Fruit fly (Drosophila melanogaster) whole organism, prepupa: ENCODE measurements around the gene Culd.
A peak's percentile ranks its signal among the peaks of the same experiment; 100 is the strongest.

ENCODE experiments used
- Blimp-1 ChIP-seq: fragments of 200-800 bp; sonication (Bioruptor generic); optimal IDR thresholded peaks from 3 replicates; lab custom pipeline; 2017; ENCODE audit warnings: missing biosample characterization, missing genetic modification characterization, mild to moderate bottlenecking, moderate library complexity, missing genetic modification reagents
- CG10631 ChIP-seq: fragments of 200-800 bp; sonication (Bioruptor generic); optimal IDR thresholded peaks from 2 replicates; lab custom pipeline; 2016; ENCODE audit warnings: missing biosample characterization, missing genetic modification characterization
- CG10669 ChIP-seq: fragments of 200-800 bp; sonication (Bioruptor generic); optimal IDR thresholded peaks from 3 replicates; lab custom pipeline; 2018; ENCODE audit warnings: missing biosample characterization, mild to moderate bottlenecking, missing genetic modification characterization, moderate library complexity
- CG11294 ChIP-seq: fragments of 200-800 bp; sonication (Bioruptor generic); IDR thresholded peaks from 2 replicates; pipeline ENCODE4 v1.3.6; 2022; ENCODE audit warnings: missing biosample characterization, missing genetic modification characterization
- CG11762 ChIP-seq: fragments of 200-800 bp; sonication (Bioruptor generic); optimal IDR thresholded peaks from 3 replicates; lab custom pipeline; 2016; ENCODE audit warnings: missing biosample characterization, missing genetic modification characterization; ENCODE audit not compliant: insufficient read depth
- CG1621 ChIP-seq: fragments of 200-800 bp; sonication (Bioruptor generic); optimal IDR thresholded peaks from 3 replicates; lab custom pipeline; 2018; ENCODE audit warnings: missing biosample characterization, mild to moderate bottlenecking, missing genetic modification characterization
- CG16779 ChIP-seq: fragments of 200-800 bp; sonication (Bioruptor generic); optimal IDR thresholded peaks from 3 replicates; lab custom pipeline; 2017; ENCODE audit warnings: missing biosample characterization, mild to moderate bottlenecking, missing genetic modification characterization
- CG3032 ChIP-seq: fragments of 200-800 bp; optimal IDR thresholded peaks from 2 replicates; lab custom pipeline; 2019; ENCODE audit warnings: missing biosample characterization, mild to moderate bottlenecking, missing genetic modification characterization, moderate library complexity
- CG34406 ChIP-seq: fragments of 200-800 bp; sonication (Bioruptor generic); optimal IDR thresholded peaks from 3 replicates; lab custom pipeline; 2016; ENCODE audit warnings: missing biosample characterization, missing genetic modification characterization
- CG3919 ChIP-seq: fragments of 200-800 bp; sonication (Bioruptor generic); optimal IDR thresholded peaks from 3 replicates; lab custom pipeline; 2016; ENCODE audit warnings: missing biosample characterization, missing genetic modification characterization
- CG6163 ChIP-seq: fragments of 200-800 bp; sonication (Bioruptor generic); IDR thresholded peaks from 3 replicates; pipeline ENCODE4 v1.3.6; 2022; ENCODE audit warnings: missing biosample characterization, missing genetic modification characterization
- CG6276 ChIP-seq: fragments of 200-800 bp; sonication (Bioruptor generic); optimal IDR thresholded peaks from 2 replicates; lab custom pipeline; 2017; ENCODE audit warnings: missing biosample characterization, mild to moderate bottlenecking, missing genetic modification characterization
- CG6792 ChIP-seq: fragments of 200-800 bp; sonication (Bioruptor generic); optimal IDR thresholded peaks from 3 replicates; lab custom pipeline; 2016; ENCODE audit warnings: missing biosample characterization, missing genetic modification characterization
- CG7368 ChIP-seq: fragments of 200-800 bp; sonication (Bioruptor generic); optimal IDR thresholded peaks from 3 replicates; lab custom pipeline; 2016; ENCODE audit warnings: missing biosample characterization, missing genetic modification characterization
- CG8119 ChIP-seq: fragments of 200-800 bp; sonication (Bioruptor generic); IDR thresholded peaks from 3 replicates; pipeline ENCODE4 v1.3.6; 2022; ENCODE audit warnings: missing biosample characterization, missing genetic modification characterization
- CG8319 ChIP-seq: fragments of 200-800 bp; sonication (Bioruptor generic); optimal IDR thresholded peaks from 3 replicates; lab custom pipeline; 2016; ENCODE audit warnings: missing biosample characterization, missing genetic modification characterization
- CG9139 ChIP-seq: fragments of 200-800 bp; sonication (Bioruptor generic); optimal IDR thresholded peaks from 3 replicates; lab custom pipeline; 2017; ENCODE audit warnings: missing biosample characterization, mild to moderate bottlenecking, missing genetic modification characterization
- Eip75B ChIP-seq: fragments of 200-800 bp; sonication (Bioruptor generic); optimal IDR thresholded peaks from 3 replicates; lab custom pipeline; 2016; ENCODE audit warnings: missing biosample characterization, missing genetic modification characterization
- Eip78C ChIP-seq: fragments of 200-800 bp; sonication (Bioruptor generic); peaks from one replicate; lab custom pipeline; 2016; ENCODE audit warnings: missing biosample characterization, missing genetic modification characterization
- Eip93F ChIP-seq: fragments of 200-800 bp; sonication (Bioruptor generic); optimal IDR thresholded peaks from 2 replicates; lab custom pipeline; 2016; ENCODE audit warnings: missing biosample characterization, mild to moderate bottlenecking, missing genetic modification characterization
- Ets21C ChIP-seq: fragments of 200-800 bp; sonication (Bioruptor generic); optimal IDR thresholded peaks from 3 replicates; lab custom pipeline; 2016; ENCODE audit warnings: missing biosample characterization, missing genetic modification characterization
- Ets96B ChIP-seq: fragments of 200-800 bp; optimal IDR thresholded peaks from 2 replicates; lab custom pipeline; 2019; ENCODE audit warnings: missing biosample characterization, mild to moderate bottlenecking, missing genetic modification characterization, moderate library complexity
- Gug ChIP-seq: fragments of 200-800 bp; sonication (Bioruptor generic); IDR thresholded peaks from 2 replicates; pipeline ENCODE4 v1.3.6; 2022; ENCODE audit warnings: missing biosample characterization, missing genetic modification characterization
- Hr38 ChIP-seq: sonication (Bioruptor generic); optimal IDR thresholded peaks from 2 replicates; lab custom pipeline; 2016; ENCODE audit warnings: missing biosample characterization, missing genetic modification characterization
- Hr39 ChIP-seq: fragments of 200-800 bp; sonication (Bioruptor generic); optimal IDR thresholded peaks from 2 replicates; lab custom pipeline; 2016; ENCODE audit warnings: missing biosample characterization, missing genetic modification characterization
- Hr4 ChIP-seq: fragments of 200-800 bp; sonication (Bioruptor generic); optimal IDR thresholded peaks from 3 replicates; lab custom pipeline; 2016; ENCODE audit warnings: missing biosample characterization, missing genetic modification characterization
- Lpt ChIP-seq: fragments of 200-800 bp; sonication (Bioruptor generic); optimal IDR thresholded peaks from 3 replicates; lab custom pipeline; 2016; ENCODE audit warnings: missing biosample characterization, missing genetic modification characterization
- Met ChIP-seq: fragments of 200-800 bp; sonication (Bioruptor generic); optimal IDR thresholded peaks from 3 replicates; lab custom pipeline; 2016; ENCODE audit warnings: missing biosample characterization, missing genetic modification characterization
- OdsH ChIP-seq: fragments of 200-800 bp; sonication (Bioruptor generic); optimal IDR thresholded peaks from 3 replicates; lab custom pipeline; 2016; ENCODE audit warnings: missing biosample characterization, missing genetic modification characterization
- Smox ChIP-seq: fragments of 200-800 bp; sonication (Bioruptor generic); optimal IDR thresholded peaks from 3 replicates; lab custom pipeline; 2016; ENCODE audit warnings: missing biosample characterization, missing genetic modification characterization
- Sox102F ChIP-seq: fragments of 200-800 bp; sonication (Bioruptor generic); optimal IDR thresholded peaks from 2 replicates; lab custom pipeline; 2016; ENCODE audit warnings: missing biosample characterization, mild to moderate bottlenecking, missing genetic modification characterization
- Sox14 ChIP-seq: fragments of 200-800 bp; sonication (Bioruptor generic); optimal IDR thresholded peaks from 3 replicates; lab custom pipeline; 2016; ENCODE audit warnings: missing biosample characterization, missing genetic modification characterization
- Sox15 ChIP-seq: fragments of 200-800 bp; sonication (Bioruptor generic); optimal IDR thresholded peaks from 3 replicates; lab custom pipeline; 2016; ENCODE audit warnings: missing biosample characterization, missing genetic modification characterization
- achi ChIP-seq: fragments of 200-800 bp; sonication (Bioruptor generic); optimal IDR thresholded peaks from 3 replicates; lab custom pipeline; 2016; ENCODE audit warnings: missing biosample characterization, missing genetic modification characterization
- acj6 ChIP-seq: fragments of 200-800 bp; sonication (Bioruptor generic); optimal IDR thresholded peaks from 3 replicates; lab custom pipeline; 2016; ENCODE audit warnings: missing biosample characterization, missing genetic modification characterization
- cyc ChIP-seq: fragments of 200-800 bp; sonication (Bioruptor generic); optimal IDR thresholded peaks from 3 replicates; lab custom pipeline; 2016; ENCODE audit warnings: missing biosample characterization, missing genetic modification characterization
- dsx ChIP-seq: fragments of 200-800 bp; optimal IDR thresholded peaks from 3 replicates; lab custom pipeline; 2019; ENCODE audit warnings: missing biosample characterization, mild to moderate bottlenecking, missing genetic modification characterization, moderate library complexity; ENCODE audit not compliant: poor library complexity, severe bottlenecking
- eg ChIP-seq: fragments of 200-800 bp; sonication (Bioruptor generic); IDR thresholded peaks from 3 replicates; pipeline ENCODE4 v1.3.6; 2022; ENCODE audit warnings: missing biosample characterization, missing genetic modification characterization
- esn ChIP-seq: fragments of 200-800 bp; sonication (Bioruptor generic); optimal IDR thresholded peaks from 2 replicates; lab custom pipeline; 2016; ENCODE audit warnings: missing biosample characterization, mild to moderate bottlenecking, missing genetic modification characterization, moderate library complexity
- fd59A ChIP-seq: fragments of 200-800 bp; sonication (Bioruptor generic); optimal IDR thresholded peaks from 2 replicates; lab custom pipeline; 2017; ENCODE audit warnings: missing biosample characterization, mild to moderate bottlenecking, missing genetic modification characterization, missing genetic modification reagents
- fd85E ChIP-seq: fragments of 200-800 bp; sonication (Bioruptor generic); optimal IDR thresholded peaks from 3 replicates; lab custom pipeline; 2016; ENCODE audit warnings: missing biosample characterization, missing genetic modification characterization
- lz ChIP-seq: fragments of 200-800 bp; sonication (Bioruptor generic); optimal IDR thresholded peaks from 3 replicates; lab custom pipeline; 2016; ENCODE audit warnings: missing biosample characterization, missing genetic modification characterization
- net ChIP-seq: fragments of 200-800 bp; sonication (Bioruptor generic); optimal IDR thresholded peaks from 3 replicates; lab custom pipeline; 2016; ENCODE audit warnings: missing biosample characterization, missing genetic modification characterization
- pdm3 ChIP-seq: fragments of 200-800 bp; sonication (Bioruptor generic); optimal IDR thresholded peaks from 3 replicates; lab custom pipeline; 2016; ENCODE audit warnings: missing biosample characterization, missing genetic modification characterization
- salr ChIP-seq, 2 experiments: fragments of 200-800 bp; sonication (Bioruptor generic); optimal IDR thresholded peaks; 3 replicates each; lab custom pipeline; 2016 to 2018; ENCODE audit warnings: missing biosample characterization in 2 of 2, missing genetic modification characterization in 2 of 2, mild to moderate bottlenecking in 1 of 2
- spab ChIP-seq: fragments of 200-800 bp; sonication (Bioruptor generic); optimal IDR thresholded peaks from 2 replicates; lab custom pipeline; 2017; ENCODE audit warnings: missing biosample characterization, mild to moderate bottlenecking, missing genetic modification characterization, missing genetic modification reagents
- ss ChIP-seq, 2 experiments: fragments of 200-800 bp; sonication (Bioruptor generic); optimal IDR thresholded peaks; 2 replicates in 1 of 2; 3 replicates in 1 of 2; lab custom pipeline; 2017 to 2018; ENCODE audit warnings: mild to moderate bottlenecking in 2 of 2, missing biosample characterization in 2 of 2, missing genetic modification characterization in 2 of 2, moderate library complexity in 1 of 2
- svp ChIP-seq: fragments of 200-800 bp; sonication (Bioruptor generic); peaks from one replicate; lab custom pipeline; 2016; ENCODE audit warnings: missing biosample characterization, missing genetic modification characterization
- topi ChIP-seq: fragments of 200-800 bp; sonication (Bioruptor generic); optimal IDR thresholded peaks from 3 replicates; lab custom pipeline; 2016; ENCODE audit warnings: missing biosample characterization, missing genetic modification characterization

Culd gene

dm6 chr3L:8323817-8324216, 32.3 kb downstream of the Culd start:
- TF ChIP-seq Blimp-1 (GFP tag; lab: Kevin White, UChicago): no peak
- no peak for TF ChIP-seq CG16779
- no peak for TF ChIP-seq CG6163 (GFP tag; lab: Robert Waterston, UW)
- TF ChIP-seq svp (GFP tag; lab: Kevin White, UChicago): peak; percentile 2
- TF ChIP-seq CG3919 (GFP tag; lab: Kevin White, UChicago): no peak
- TF ChIP-seq CG10669 (GFP tag; lab: Kevin White, UChicago): no peak
- TF ChIP-seq, all 60 proteins: peak for 1

dm6 chr3L:8320105-8320813, 35.8 kb downstream of the Culd start, which contains the start of gene CG13670:
CG13670 (plus strand) TSS chr3L:8320763.
- peak; percentile 32 for TF ChIP-seq OdsH
- TF ChIP-seq Hr39 (GFP tag; lab: Kevin White, UChicago): peak; percentile 13
- TF ChIP-seq CG8319 (GFP tag; lab: Kevin White, UChicago): no peak
- TF ChIP-seq Sox14 (GFP tag; lab: Kevin White, UChicago): no peak
- no peak for TF ChIP-seq Eip75B
- TF ChIP-seq Sox15 (GFP tag; lab: Kevin White, UChicago): no peak
- TF ChIP-seq CG34406 (GFP tag; lab: Kevin White, UChicago): peak; percentile 12
- no peak for TF ChIP-seq Hr38 (GFP tag; lab: Kevin White, UChicago)
- TF ChIP-seq Eip93F (GFP tag; lab: Kevin White, UChicago): no peak
- no peak for TF ChIP-seq ss (GFP tag; optimal IDR thresholded peaks at IDR 0.05; lab: Kevin White, UChicago)
- TF ChIP-seq salr (GFP tag; optimal IDR thresholded peaks at IDR 0.05; lab: Kevin White, UChicago): no peak
- no peak for TF ChIP-seq CG9139 (GFP tag; lab: Kevin White, UChicago)
- TF ChIP-seq CG7368 (GFP tag; lab: Kevin White, UChicago): peak; percentile 34
- peak; percentile 18 for TF ChIP-seq cyc
- TF ChIP-seq CG6792 (GFP tag; lab: Kevin White, UChicago): peak; percentile 14
- peak; percentile 40 for TF ChIP-seq CG11762
- peak; percentile 64 for TF ChIP-seq eg (GFP tag; lab: Robert Waterston, UW)
- no peak for TF ChIP-seq Ets96B (tag; lab: Kevin White, UChicago)
- TF ChIP-seq CG10631 (GFP tag; lab: Kevin White, UChicago): no peak
- peak; percentile 64 for TF ChIP-seq svp (GFP tag; lab: Kevin White, UChicago)
- TF ChIP-seq Hr4 (GFP tag; lab: Kevin White, UChicago): peak; percentile 43
- no peak for TF ChIP-seq acj6
- TF ChIP-seq CG8119 (GFP tag; lab: Robert Waterston, UW): peak; percentile 56; the same call in 1 of the 3 replicates
- TF ChIP-seq esn: no peak
- TF ChIP-seq net (GFP tag; lab: Kevin White, UChicago): peak; percentile 36
- TF ChIP-seq fd85E: no peak
- TF ChIP-seq pdm3 (GFP tag; lab: Kevin White, UChicago): peak; percentile 18
- TF ChIP-seq Smox (GFP tag; lab: Kevin White, UChicago): no peak
- peak; percentile 46 for TF ChIP-seq CG6276 (GFP tag; lab: Kevin White, UChicago)
- peak; percentile 68 for TF ChIP-seq Eip78C (GFP tag; lab: Kevin White, UChicago)
- TF ChIP-seq CG10669 (GFP tag; lab: Kevin White, UChicago): no peak
- TF ChIP-seq Blimp-1 (GFP tag; lab: Kevin White, UChicago): no peak
- no peak for TF ChIP-seq CG1621 (tag; lab: Kevin White, UChicago)
- no peak for TF ChIP-seq Sox102F
- TF ChIP-seq Gug (GFP tag; lab: Robert Waterston, UW): no peak
- no peak for TF ChIP-seq fd59A (GFP tag; lab: Kevin White, UChicago)
- no peak for TF ChIP-seq Lpt (GFP tag; lab: Kevin White, UChicago)
- TF ChIP-seq CG3919 (GFP tag; lab: Kevin White, UChicago): peak; percentile 40
- no peak for TF ChIP-seq dsx (GFP tag; lab: Kevin White, UChicago)
- TF ChIP-seq Ets21C (GFP tag; lab: Kevin White, UChicago): no peak
- no peak for TF ChIP-seq CG11294 (GFP tag; lab: Robert Waterston, UW)
- TF ChIP-seq lz: no peak
- peak; percentile 29 for TF ChIP-seq achi (GFP tag; lab: Kevin White, UChicago)
- no peak for TF ChIP-seq spab (GFP tag; lab: Kevin White, UChicago)
- no peak for TF ChIP-seq topi (GFP tag; lab: Kevin White, UChicago)
- no peak for TF ChIP-seq Met (GFP tag; lab: Kevin White, UChicago)
- no peak for TF ChIP-seq CG3032 (tag; lab: Kevin White, UChicago)
